Worm (Caenorhabditis elegans) whole organism, young adult: ENCODE results near the gene fbxb-99.

ENCODE experiments used
- B0336.3 ChIP-seq: fragments of 200-800 bp; sonication (Bioruptor generic); IDR thresholded peaks from 2 replicates; pipeline ENCODE4 v1.3.6; 2022; ENCODE audit warnings: missing genetic modification characterization, missing compliant biosample characterization
- ama-1 ChIP-seq, 3 experiments: fragments of 150-350 bp in 1 of 3; sonication (generic microtip) in 2 of 3; optimal IDR thresholded peaks; 2 replicates each; lab custom pipeline; 2014 to 2018; ENCODE audit warnings: missing biosample characterization in 2 of 3, missing genetic modification characterization in 2 of 3, missing genetic modification reagents in 2 of 3
- cebp-2 ChIP-seq: fragments of 200-800 bp; sonication (Bioruptor generic); IDR thresholded peaks from 2 replicates; pipeline ENCODE4 v1.3.6; 2022; ENCODE audit warnings: missing genetic modification characterization, missing compliant biosample characterization
- ceh-27 ChIP-seq: fragments of 200-800 bp; sonication (Bioruptor generic); optimal IDR thresholded peaks from 2 replicates; lab custom pipeline; 2018; ENCODE audit warnings: mild to moderate bottlenecking, missing genetic modification characterization, moderate library complexity, missing compliant biosample characterization
- egl-44 ChIP-seq: fragments of 200-800 bp; sonication (Bioruptor generic); IDR thresholded peaks from 2 replicates; pipeline ENCODE4 v1.3.6; 2022; ENCODE audit warnings: missing genetic modification reagents, missing genetic modification characterization, missing compliant biosample characterization
- gei-17 ChIP-seq: fragments of 200-800 bp; sonication (Bioruptor generic); optimal IDR thresholded peaks from 2 replicates; lab custom pipeline; 2018; ENCODE audit warnings: mild to moderate bottlenecking, missing genetic modification characterization, missing compliant biosample characterization
- nfyb-1 ChIP-seq: fragments of 200-800 bp; sonication (Bioruptor generic); IDR thresholded peaks from 2 replicates; pipeline ENCODE4 v1.3.6; 2022; ENCODE audit warnings: missing genetic modification reagents, missing genetic modification characterization, missing compliant biosample characterization
- pha-4 ChIP-seq: fragments of 150-350 bp; sonication (generic microtip); optimal IDR thresholded peaks from 2 replicates; lab custom pipeline; 2014; ENCODE audit warnings: missing biosample characterization, missing genetic modification reagents, missing genetic modification characterization
- unc-62 ChIP-seq: fragments of 150-350 bp; optimal IDR thresholded peaks from 2 replicates; lab custom pipeline; 2014; ENCODE audit warnings: missing biosample characterization, missing genetic modification reagents, missing genetic modification characterization

DNA sequence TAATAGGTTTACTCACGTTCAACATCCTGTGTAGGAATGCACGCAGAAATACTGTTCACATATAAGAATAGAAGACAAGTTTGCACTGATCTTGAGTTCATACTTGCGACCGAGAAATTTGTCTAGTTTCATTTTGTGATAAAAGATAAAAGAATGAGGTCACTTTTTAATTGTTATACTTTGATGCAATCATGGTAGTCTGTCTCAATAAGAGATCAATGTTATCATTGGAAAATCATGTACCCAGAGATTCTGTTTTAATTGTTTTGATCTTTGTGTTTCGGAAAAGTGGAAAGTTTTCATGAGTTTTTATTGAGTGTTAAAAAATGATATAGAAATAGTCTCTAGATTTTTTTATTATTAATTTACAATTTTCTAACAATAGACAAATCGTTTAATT is 39.1 kb upstream of the fbxb-99 start, which contains the start of gene F54D10.9:
- TF ChIP-seq egl-44 (no peak), B0336.3 (GFP tag; lab: Robert Waterston, UW) (no peak), unc-62 (GFP tag; lab: Kevin White, UChicago) (no peak), nfyb-1 (GFP tag; lab: Robert Waterston, UW) (no peak), ama-1 (optimal IDR thresholded peaks at IDR 0.05; lab: Kevin White, UChicago) (no peak), ama-1 (GFP tag; optimal IDR thresholded peaks at IDR 0.05; lab: Kevin White, UChicago) (no peak), pha-4 (tag; lab: Kevin White, UChicago) (no peak), cebp-2 (GFP tag; lab: Robert Waterston, UW) (no peak), ceh-27 (GFP tag; lab: Kevin White, UChicago) (no peak), gei-17 (GFP tag; lab: Kevin White, UChicago) (no peak)
